Worm (Caenorhabditis elegans) whole organism, L2 larva: ENCODE measurements around the gene K01D12.9.

ENCODE experiments used
- C34F6.9 ChIP-seq: fragments of 150-350 bp; optimal IDR thresholded peaks from 2 replicates; lab custom pipeline; 2014; ENCODE audit warnings: missing biosample characterization, missing genetic modification characterization
- F13H6.1 ChIP-seq: sonication (generic microtip); optimal IDR thresholded peaks from 2 replicates; lab custom pipeline; 2016; ENCODE audit warnings: missing genetic modification characterization, missing compliant biosample characterization
- R02D3.7 ChIP-seq: fragments of 150-350 bp; optimal IDR thresholded peaks from 2 replicates; lab custom pipeline; 2014; ENCODE audit warnings: missing biosample characterization, missing genetic modification characterization
- Y55F3AM.14 ChIP-seq: fragments of 200-800 bp; sonication (Bioruptor generic); optimal IDR thresholded peaks from 2 replicates; lab custom pipeline; 2018; ENCODE audit warnings: mild to moderate bottlenecking, missing genetic modification characterization, missing compliant biosample characterization
- ZK546.5 ChIP-seq: sonication (generic microtip); optimal IDR thresholded peaks from 2 replicates; lab custom pipeline; 2017; ENCODE audit warnings: missing biosample characterization, missing genetic modification characterization
- alr-1 ChIP-seq: fragments of 150-350 bp; optimal IDR thresholded peaks from 2 replicates; lab custom pipeline; 2014; ENCODE audit warnings: missing biosample characterization, missing genetic modification characterization
- aly-2 ChIP-seq: fragments of 150-350 bp; optimal IDR thresholded peaks from 2 replicates; lab custom pipeline; 2014; ENCODE audit warnings: missing biosample characterization, missing genetic modification characterization
- ama-1 ChIP-seq: fragments of 150-350 bp; optimal IDR thresholded peaks from 2 replicates; lab custom pipeline; 2018; ENCODE audit warnings: inconsistent platforms
- ceh-82 ChIP-seq: fragments of 150-350 bp; optimal IDR thresholded peaks from 2 replicates; lab custom pipeline; 2014; ENCODE audit warnings: missing biosample characterization, missing genetic modification characterization
- egl-27 ChIP-seq: sonication (generic microtip); optimal IDR thresholded peaks from 3 replicates; lab custom pipeline; 2017; ENCODE audit warnings: missing biosample characterization, missing genetic modification reagents, missing genetic modification characterization
- elt-1 ChIP-seq: fragments of 150-350 bp; optimal IDR thresholded peaks from 2 replicates; lab custom pipeline; 2014; ENCODE audit warnings: missing biosample characterization, missing genetic modification characterization
- elt-3 ChIP-seq: sonication (generic microtip); optimal IDR thresholded peaks from 2 replicates; lab custom pipeline; 2017; ENCODE audit warnings: missing biosample characterization, missing genetic modification characterization
- fos-1 ChIP-seq: fragments of 150-350 bp; optimal IDR thresholded peaks from 2 replicates; lab custom pipeline; 2014; ENCODE audit warnings: missing biosample characterization, missing genetic modification characterization
- lin-13 ChIP-seq: fragments of 150-350 bp; optimal IDR thresholded peaks from 2 replicates; lab custom pipeline; 2014; ENCODE audit warnings: missing biosample characterization, missing genetic modification reagents, missing genetic modification characterization
- lin-39 ChIP-seq: fragments of 150-350 bp; optimal IDR thresholded peaks from 2 replicates; lab custom pipeline; 2014; ENCODE audit warnings: missing biosample characterization, missing genetic modification reagents, missing genetic modification characterization
- lsy-2 ChIP-seq, 2 experiments: fragments of 150-350 bp in 1 of 2; sonication (generic microtip) in 1 of 2; optimal IDR thresholded peaks; 2 replicates each; lab custom pipeline; 2014 to 2017; ENCODE audit warnings: missing biosample characterization in 2 of 2, missing genetic modification characterization in 2 of 2
- mab-5 ChIP-seq: fragments of 150-350 bp; optimal IDR thresholded peaks from 2 replicates; lab custom pipeline; 2014; ENCODE audit warnings: missing biosample characterization, missing genetic modification characterization
- mdl-1 ChIP-seq, 2 experiments: fragments of 150-350 bp in 1 of 2; sonication (generic microtip) in 1 of 2; optimal IDR thresholded peaks; 2 replicates each; lab custom pipeline; 2017; ENCODE audit warnings: missing biosample characterization in 2 of 2, missing genetic modification characterization in 2 of 2
- nhr-10 ChIP-seq: sonication (generic microtip); optimal IDR thresholded peaks from 2 replicates; lab custom pipeline; 2017; ENCODE audit warnings: missing biosample characterization, missing genetic modification characterization
- nhr-11 ChIP-seq: fragments of 150-350 bp; optimal IDR thresholded peaks from 2 replicates; lab custom pipeline; 2014; ENCODE audit warnings: missing biosample characterization, missing genetic modification characterization
- nhr-12 ChIP-seq: fragments of 150-350 bp; optimal IDR thresholded peaks from 2 replicates; lab custom pipeline; 2014; ENCODE audit warnings: missing biosample characterization, missing genetic modification characterization
- nhr-129 ChIP-seq: fragments of 150-350 bp; optimal IDR thresholded peaks from 2 replicates; lab custom pipeline; 2014; ENCODE audit warnings: missing biosample characterization, missing genetic modification characterization
- nhr-21 ChIP-seq: fragments of 150-350 bp; optimal IDR thresholded peaks from 2 replicates; lab custom pipeline; 2014; ENCODE audit warnings: missing biosample characterization, missing genetic modification characterization
- nhr-23 ChIP-seq: fragments of 150-350 bp; optimal IDR thresholded peaks from 2 replicates; lab custom pipeline; 2014; ENCODE audit warnings: missing biosample characterization, missing genetic modification reagents, missing genetic modification characterization
- nhr-237 ChIP-seq: fragments of 150-350 bp; optimal IDR thresholded peaks from 2 replicates; lab custom pipeline; 2014; ENCODE audit warnings: missing biosample characterization, missing genetic modification characterization
- nhr-25 ChIP-seq: fragments of 150-350 bp; sonication (generic microtip); optimal IDR thresholded peaks from 3 replicates; lab custom pipeline; 2014; ENCODE audit warnings: missing biosample characterization, missing genetic modification characterization
- nhr-6 ChIP-seq: fragments of 150-350 bp; optimal IDR thresholded peaks from 2 replicates; lab custom pipeline; 2014; ENCODE audit warnings: missing biosample characterization, missing genetic modification characterization
- nhr-77 ChIP-seq: fragments of 150-350 bp; optimal IDR thresholded peaks from 2 replicates; lab custom pipeline; 2014; ENCODE audit warnings: missing biosample characterization, missing genetic modification characterization
- peb-1 ChIP-seq: fragments of 150-350 bp; optimal IDR thresholded peaks from 2 replicates; lab custom pipeline; 2014; ENCODE audit warnings: missing biosample characterization, missing genetic modification characterization
- sem-4 ChIP-seq: fragments of 150-350 bp; optimal IDR thresholded peaks from 2 replicates; lab custom pipeline; 2014; ENCODE audit warnings: missing biosample characterization, missing genetic modification reagents, missing genetic modification characterization
- skn-1 ChIP-seq: sonication (generic microtip); optimal IDR thresholded peaks from 2 replicates; lab custom pipeline; 2017; ENCODE audit warnings: missing biosample characterization, missing genetic modification characterization
- sma-3 ChIP-seq: sonication (generic microtip); optimal IDR thresholded peaks from 2 replicates; lab custom pipeline; 2016; ENCODE audit warnings: missing genetic modification reagents, missing genetic modification characterization, missing compliant biosample characterization
- sma-9 ChIP-seq, 2 experiments: fragments of 150-350 bp in 1 of 2; sonication (generic microtip) in 1 of 2; optimal IDR thresholded peaks; 2 replicates each; lab custom pipeline; 2014 to 2016; ENCODE audit warnings: missing genetic modification characterization in 2 of 2, mild to moderate bottlenecking in 1 of 2, missing biosample characterization in 1 of 2, missing compliant biosample characterization in 1 of 2, missing genetic modification reagents in 1 of 2, moderate library complexity in 1 of 2
- snpc-4 ChIP-seq: fragments of 150-350 bp; optimal IDR thresholded peaks from 2 replicates; lab custom pipeline; 2014; ENCODE audit warnings: missing biosample characterization, missing genetic modification characterization
- unc-39 ChIP-seq: fragments of 150-350 bp; optimal IDR thresholded peaks from 2 replicates; lab custom pipeline; 2014; ENCODE audit warnings: missing biosample characterization, missing genetic modification characterization
- unc-55 ChIP-seq: fragments of 150-350 bp; sonication (generic microtip); optimal IDR thresholded peaks from 3 replicates; lab custom pipeline; 2014; ENCODE audit warnings: missing biosample characterization, missing genetic modification reagents, missing genetic modification characterization
- zag-1 ChIP-seq: fragments of 150-350 bp; optimal IDR thresholded peaks from 2 replicates; lab custom pipeline; 2014; ENCODE audit warnings: missing biosample characterization, missing genetic modification characterization
- ztf-1 ChIP-seq: fragments of 200-800 bp; sonication (Bioruptor generic); conservative IDR thresholded peaks from 2 replicates; pipeline ENCODE4 v1.3.6; 2022; ENCODE audit warnings: missing genetic modification characterization, missing compliant biosample characterization
- ztf-11 ChIP-seq: sonication (generic microtip); optimal IDR thresholded peaks from 2 replicates; lab custom pipeline; 2017; ENCODE audit warnings: missing biosample characterization, missing genetic modification characterization
- ztf-4 ChIP-seq: fragments of 150-350 bp; optimal IDR thresholded peaks from 2 replicates; lab custom pipeline; 2014; ENCODE audit warnings: missing biosample characterization, missing genetic modification characterization

Gene K01D12.9

ce11 chrV:12414362-12414761 lies 9.9 kb upstream of the K01D12.9 start:
- peak; percentile 59 for TF ChIP-seq fos-1 (tag; lab: Kevin White, UChicago)
- no peak for TF ChIP-seq alr-1
- peak; percentile 81 for TF ChIP-seq skn-1 (tag; lab: Kevin White, UChicago)
- TF ChIP-seq aly-2 (tag; lab: Kevin White, UChicago), result no peak
- no peak for TF ChIP-seq F13H6.1
- TF ChIP-seq, all 48 proteins: peak for 2

- TF ChIP-seq lin-13 (GFP tag; lab: Kevin White, UChicago) (no peak), nhr-6 (tag; lab: Kevin White, UChicago) (no peak), nhr-10 (tag; lab: Kevin White, UChicago) (no peak), ZK546.5 (tag; lab: Kevin White, UChicago) (no peak), ztf-11 (no peak), alr-1 (no peak), sma-9 (GFP tag; optimal IDR thresholded peaks at IDR 0.05; lab: Kevin White, UChicago) (peak; percentile 65), sma-9 (tag; optimal IDR thresholded peaks at IDR 0.05; lab: Kevin White, UChicago) (no peak), nhr-25 (tag; lab: Kevin White, UChicago) (no peak), F13H6.1 (peak; percentile 18), elt-1 (tag; lab: Kevin White, UChicago) (no peak), ztf-4 (tag; lab: Kevin White, UChicago) (no peak), skn-1 (tag; lab: Kevin White, UChicago) (no peak), egl-27 (tag; lab: Kevin White, UChicago) (no peak), ceh-82 (no peak), lin-39 (no peak), nhr-237 (tag; lab: Kevin White, UChicago) (no peak), elt-3 (tag; lab: Kevin White, UChicago) (no peak), ztf-1 (no peak), zag-1 (tag; lab: Kevin White, UChicago) (no peak), nhr-12 (no peak), Y55F3AM.14 (GFP tag; lab: Kevin White, UChicago) (no peak), peb-1 (tag; lab: Kevin White, UChicago) (no peak), nhr-129 (no peak), mab-5 (no peak), unc-55 (no peak), nhr-23 (tag; lab: Kevin White, UChicago) (no peak), sma-3 (GFP tag; lab: Kevin White, UChicago) (no peak), aly-2 (tag; lab: Kevin White, UChicago) (no peak), R02D3.7 (no peak), ama-1 (lab: Kevin White, UChicago) (no peak), lsy-2 (tag; optimal IDR thresholded peaks at IDR 0.05; lab: Kevin White, UChicago) (peak in 1 of 2 experiments; percentile 3), mdl-1 (tag; optimal IDR thresholded peaks at IDR 0.05; lab: Kevin White, UChicago) (no peak), nhr-77 (tag; lab: Kevin White, UChicago) (no peak), nhr-11 (tag; lab: Kevin White, UChicago) (no peak), C34F6.9 (tag; lab: Kevin White, UChicago) (peak; percentile 32), fos-1 (tag; lab: Kevin White, UChicago) (peak; percentile 30)
Measured at ce11 chrV:12413651-12414114, 9.2 kb upstream of the K01D12.9 start, which contains the start of gene cdr-6. cdr-6 (minus strand) TSS chrV:12413701.

DNA sequence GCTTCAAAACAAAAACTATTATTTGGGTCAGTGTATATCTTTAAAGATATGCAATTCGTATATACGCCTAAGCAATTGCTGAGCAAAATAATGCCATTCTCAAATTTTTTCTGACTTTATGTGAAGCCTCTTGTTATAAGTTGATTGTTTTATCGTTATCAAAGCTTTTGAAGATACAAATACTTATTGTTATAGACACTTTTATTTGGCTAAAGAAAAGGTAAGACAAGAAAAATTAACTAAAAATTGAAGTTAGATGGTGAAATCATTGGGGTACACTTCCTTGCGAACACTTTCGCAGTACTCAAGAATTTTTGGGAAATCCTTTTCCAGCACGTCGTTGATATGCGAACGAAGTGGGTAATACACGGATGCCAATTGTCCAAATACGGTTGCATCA lies 7.9 kb upstream of the K01D12.9 start:
- no peak for TF ChIP-seq peb-1 (tag; lab: Kevin White, UChicago)
- no peak for TF ChIP-seq egl-27 (tag; lab: Kevin White, UChicago)
- no peak for TF ChIP-seq nhr-6 (tag; lab: Kevin White, UChicago)
- TF ChIP-seq alr-1, result no peak
- TF ChIP-seq sma-9 (GFP tag; optimal IDR thresholded peaks at IDR 0.05; lab: Kevin White, UChicago), result no peak
- TF ChIP-seq sma-9 (tag; optimal IDR thresholded peaks at IDR 0.05; lab: Kevin White, UChicago), result no peak
- no peak for TF ChIP-seq unc-39 (tag; lab: Kevin White, UChicago)
- no peak for TF ChIP-seq sem-4 (tag; lab: Kevin White, UChicago)
- no peak for TF ChIP-seq ceh-82
- no peak for TF ChIP-seq snpc-4 (tag; lab: Kevin White, UChicago)
- no peak for TF ChIP-seq Y55F3AM.14 (GFP tag; lab: Kevin White, UChicago)
- TF ChIP-seq nhr-21, result no peak
- no peak for TF ChIP-seq mdl-1 (tag; optimal IDR thresholded peaks at IDR 0.05; lab: Kevin White, UChicago)
- no peak for TF ChIP-seq ama-1 (lab: Kevin White, UChicago)
- no peak for TF ChIP-seq elt-1 (tag; lab: Kevin White, UChicago)
- no peak for TF ChIP-seq nhr-25 (tag; lab: Kevin White, UChicago)
- TF ChIP-seq nhr-77 (tag; lab: Kevin White, UChicago), result no peak
